Fruit fly (Drosophila melanogaster) whole organism, pupa: ENCODE measurements around the gene Pa1.

ENCODE experiments used
- CG12605 ChIP-seq: fragments of 200-800 bp; sonication (Bioruptor generic); IDR thresholded peaks from 2 replicates; pipeline ENCODE4 v1.3.6; 2022; ENCODE audit warnings: missing biosample characterization, missing genetic modification characterization
- CG15710 ChIP-seq: fragments of 200-800 bp; sonication (Bioruptor generic); optimal IDR thresholded peaks from 2 replicates; lab custom pipeline; 2018; ENCODE audit warnings: missing biosample characterization, mild to moderate bottlenecking, missing genetic modification characterization, moderate library complexity
- CG9948 ChIP-seq: fragments of 200-800 bp; sonication (Bioruptor generic); optimal IDR thresholded peaks from 2 replicates; lab custom pipeline; 2018; ENCODE audit warnings: missing biosample characterization, mild to moderate bottlenecking, missing genetic modification characterization, moderate library complexity
- gl ChIP-seq: fragments of 200-800 bp; sonication (Bioruptor generic); optimal IDR thresholded peaks from 2 replicates; lab custom pipeline; 2018; ENCODE audit warnings: missing biosample characterization, mild to moderate bottlenecking, missing genetic modification characterization

dm6 chrX:11326213-11326731 lies 32.8 kb upstream of the Pa1 start:
- TF ChIP-seq CG12605 = 0 out of 2 replicates have a peak, but pooled peaks have one; percentile 13
- TF ChIP-seq CG9948 = peak; percentile 70
- TF ChIP-seq gl (tag; lab: Kevin White, UChicago) = peak; percentile 39
- TF ChIP-seq CG15710 (tag; lab: Kevin White, UChicago) = peak; percentile 76
